Fruit fly (Drosophila melanogaster) whole organism, embryonic: ENCODE measurements around the gene TTLL15.

Source experiments
- Adf1 ChIP-seq: fragments of 200-800 bp; sonication (Bioruptor generic); IDR thresholded peaks from 2 replicates; pipeline ENCODE4 v1.3.6; 2022; ENCODE audit warnings: missing biosample characterization, missing genetic modification characterization
- Atf-2 ChIP-seq: fragments of 200-800 bp; sonication (Bioruptor generic); optimal IDR thresholded peaks from 2 replicates; lab custom pipeline; 2016; ENCODE audit warnings: missing biosample characterization, missing genetic modification characterization
- CG11723 ChIP-seq: fragments of 200-800 bp; sonication (Bioruptor generic); optimal IDR thresholded peaks from 2 replicates; lab custom pipeline; 2017; ENCODE audit warnings: missing biosample characterization, mild to moderate bottlenecking, missing genetic modification characterization
- CG13775 ChIP-seq: fragments of 200-800 bp; sonication (Bioruptor generic); optimal IDR thresholded peaks from 3 replicates; lab custom pipeline; 2017; ENCODE audit warnings: missing biosample characterization, mild to moderate bottlenecking, missing genetic modification characterization
- CG14441 ChIP-seq: fragments of 200-800 bp; sonication (Bioruptor generic); IDR thresholded peaks from 2 replicates; pipeline ENCODE4 v1.3.6; 2022; ENCODE audit warnings: missing biosample characterization, missing genetic modification characterization
- CG15479 ChIP-seq: fragments of 200-800 bp; sonication (Bioruptor generic); optimal IDR thresholded peaks from 3 replicates; lab custom pipeline; 2019; ENCODE audit warnings: missing biosample characterization, mild to moderate bottlenecking, missing genetic modification characterization, moderate library complexity
- CG16779 ChIP-seq: fragments of 200-800 bp; sonication (Bioruptor generic); IDR thresholded peaks from 2 replicates; pipeline ENCODE4 v1.3.6; 2022; ENCODE audit warnings: missing biosample characterization, missing genetic modification characterization
- CG17802 ChIP-seq: fragments of 200-800 bp; sonication (Bioruptor generic); optimal IDR thresholded peaks from 2 replicates; lab custom pipeline; 2018; ENCODE audit warnings: missing biosample characterization, mild to moderate bottlenecking, missing genetic modification characterization, moderate library complexity
- CG18764 ChIP-seq: fragments of 200-800 bp; sonication (Bioruptor generic); optimal IDR thresholded peaks from 3 replicates; lab custom pipeline; 2016; ENCODE audit warnings: missing biosample characterization, missing genetic modification characterization
- CG2116 ChIP-seq: fragments of 200-800 bp; sonication (Bioruptor generic); optimal IDR thresholded peaks from 3 replicates; lab custom pipeline; 2018; ENCODE audit warnings: missing biosample characterization, mild to moderate bottlenecking, missing genetic modification characterization
- CG2712 ChIP-seq: fragments of 200-800 bp; optimal IDR thresholded peaks from 3 replicates; lab custom pipeline; 2019; ENCODE audit warnings: missing biosample characterization, mild to moderate bottlenecking, missing genetic modification characterization, moderate library complexity
- CG31441 ChIP-seq: fragments of 200-800 bp; sonication (Bioruptor generic); IDR thresholded peaks from 2 replicates; pipeline ENCODE4 v1.3.6; 2022; ENCODE audit warnings: missing biosample characterization, missing genetic modification characterization
- CG32772 ChIP-seq: fragments of 200-800 bp; sonication (Bioruptor generic); IDR thresholded peaks from 2 replicates; pipeline ENCODE4 v1.3.6; 2022; ENCODE audit warnings: missing biosample characterization, missing genetic modification characterization
- CG33213 ChIP-seq: fragments of 200-800 bp; sonication (Bioruptor generic); optimal IDR thresholded peaks from 3 replicates; lab custom pipeline; 2016; ENCODE audit warnings: missing biosample characterization, missing genetic modification characterization
- CG6254 ChIP-seq: fragments of 200-800 bp; sonication (Bioruptor generic); optimal IDR thresholded peaks from 3 replicates; lab custom pipeline; 2017; ENCODE audit warnings: mild to moderate bottlenecking, missing biosample characterization, missing genetic modification reagents, missing genetic modification characterization
- CG6813 ChIP-seq: fragments of 200-800 bp; sonication (Bioruptor generic); optimal IDR thresholded peaks from 2 replicates; lab custom pipeline; 2017; ENCODE audit warnings: missing biosample characterization, missing genetic modification characterization, mild to moderate bottlenecking, moderate library complexity, missing genetic modification reagents
- CG6854 ChIP-seq: fragments of 200-800 bp; sonication (Bioruptor generic); optimal IDR thresholded peaks from 3 replicates; lab custom pipeline; 2017; ENCODE audit warnings: missing biosample characterization, mild to moderate bottlenecking, missing genetic modification characterization
- CG7357 ChIP-seq: fragments of 200-800 bp; sonication (Bioruptor generic); IDR thresholded peaks from 3 replicates; pipeline ENCODE4 v1.3.6; 2022; ENCODE audit warnings: missing biosample characterization, missing genetic modification characterization
- CHES-1-like ChIP-seq: fragments of 200-800 bp; sonication (Bioruptor generic); optimal IDR thresholded peaks from 2 replicates; lab custom pipeline; 2016; ENCODE audit warnings: missing biosample characterization, missing genetic modification characterization
- CrebB ChIP-seq: fragments of 200-800 bp; sonication (Bioruptor generic); optimal IDR thresholded peaks from 3 replicates; lab custom pipeline; 2018; ENCODE audit warnings: missing biosample characterization, mild to moderate bottlenecking, missing genetic modification characterization
- Dek ChIP-seq: fragments of 200-800 bp; sonication (Bioruptor generic); optimal IDR thresholded peaks from 3 replicates; lab custom pipeline; 2019; ENCODE audit warnings: missing biosample characterization, mild to moderate bottlenecking, missing genetic modification characterization, moderate library complexity
- HLH3B ChIP-seq: fragments of 200-800 bp; sonication (Bioruptor generic); IDR thresholded peaks from 2 replicates; pipeline ENCODE4 v1.3.6; 2022; ENCODE audit warnings: missing biosample characterization, missing genetic modification characterization
- HLHmδ ChIP-seq: fragments of 200-800 bp; sonication (Bioruptor generic); optimal IDR thresholded peaks from 2 replicates; lab custom pipeline; 2018; ENCODE audit warnings: missing biosample characterization, mild to moderate bottlenecking, missing genetic modification characterization, moderate library complexity
- Hand ChIP-seq: fragments of 200-800 bp; sonication (Bioruptor generic); optimal IDR thresholded peaks from 2 replicates; lab custom pipeline; 2017; ENCODE audit warnings: mild to moderate bottlenecking, missing biosample characterization, missing genetic modification reagents, missing genetic modification characterization
- Hey ChIP-seq: fragments of 200-800 bp; sonication (Bioruptor generic); optimal IDR thresholded peaks from 3 replicates; lab custom pipeline; 2018; ENCODE audit warnings: missing biosample characterization, mild to moderate bottlenecking, missing genetic modification characterization
- Hr78 ChIP-seq, 2 experiments: fragments of 200-800 bp in 1 of 2; fragments of >200 bp in 1 of 2; sonication (Bioruptor generic) in 1 of 2; optimal IDR thresholded peaks; 2 replicates each; lab custom pipeline; 2017 to 2019; ENCODE audit warnings: missing biosample characterization in 2 of 2, missing genetic modification characterization in 2 of 2, mild to moderate bottlenecking in 1 of 2, moderate library complexity in 1 of 2
- Lhr ChIP-seq: fragments of 200-800 bp; sonication (Bioruptor generic); optimal IDR thresholded peaks from 3 replicates; lab custom pipeline; 2017; ENCODE audit warnings: mild to moderate bottlenecking, missing biosample characterization, missing genetic modification reagents, missing genetic modification characterization
- Lim3 ChIP-seq: fragments of 200-800 bp; sonication (Bioruptor generic); IDR thresholded peaks from 2 replicates; pipeline ENCODE4 v1.3.6; 2022; ENCODE audit warnings: missing biosample characterization, missing genetic modification characterization
- MTF-1 ChIP-seq: fragments of 200-800 bp; sonication (Bioruptor generic); optimal IDR thresholded peaks from 2 replicates; lab custom pipeline; 2018; ENCODE audit warnings: missing biosample characterization, mild to moderate bottlenecking, missing genetic modification characterization, borderline replicate concordance
- NfI ChIP-seq: fragments of 200-800 bp; sonication (Bioruptor generic); optimal IDR thresholded peaks from 3 replicates; lab custom pipeline; 2018; ENCODE audit warnings: missing biosample characterization, mild to moderate bottlenecking, missing genetic modification characterization, moderate library complexity
- Poxn ChIP-seq: fragments of 200-800 bp; sonication (Bioruptor generic); IDR thresholded peaks from 2 replicates; pipeline ENCODE4 v1.3.6; 2022; ENCODE audit warnings: missing biosample characterization, missing genetic modification characterization
- Sox100B ChIP-seq: fragments of 200-800 bp; sonication (Bioruptor generic); optimal IDR thresholded peaks from 3 replicates; lab custom pipeline; 2018; ENCODE audit warnings: missing biosample characterization, mild to moderate bottlenecking, missing genetic modification characterization
- ash1 ChIP-seq: fragments of 200-800 bp; sonication (Bioruptor generic); optimal IDR thresholded peaks from 2 replicates; lab custom pipeline; 2018; ENCODE audit warnings: missing biosample characterization, mild to moderate bottlenecking, missing genetic modification characterization
- cato ChIP-seq: fragments of 200-800 bp; sonication (Bioruptor generic); optimal IDR thresholded peaks from 2 replicates; lab custom pipeline; 2016; ENCODE audit warnings: missing biosample characterization, missing genetic modification characterization, borderline replicate concordance
- dmrt11E ChIP-seq: fragments of 200-800 bp; sonication (Bioruptor generic); optimal IDR thresholded peaks from 3 replicates; lab custom pipeline; 2018; ENCODE audit warnings: missing biosample characterization, mild to moderate bottlenecking, missing genetic modification characterization, moderate library complexity
- eve ChIP-seq, 2 experiments: fragments of >200 bp; optimal IDR thresholded peaks; 2 replicates each; lab custom pipeline; 2017; ENCODE audit warnings: missing biosample characterization in 2 of 2, missing genetic modification characterization in 2 of 2
- fu2 ChIP-seq: fragments of 200-800 bp; sonication (Bioruptor generic); optimal IDR thresholded peaks from 2 replicates; lab custom pipeline; 2016; ENCODE audit warnings: missing biosample characterization, missing genetic modification characterization
- jumu ChIP-seq: fragments of 200-800 bp; sonication (Bioruptor generic); optimal IDR thresholded peaks from 3 replicates; lab custom pipeline; 2016; ENCODE audit warnings: missing biosample characterization, missing genetic modification characterization
- luna ChIP-seq: fragments of 200-800 bp; sonication (Bioruptor generic); optimal IDR thresholded peaks from 2 replicates; lab custom pipeline; 2016; ENCODE audit warnings: missing biosample characterization, missing genetic modification characterization
- nmo ChIP-seq: fragments of 200-800 bp; sonication (Bioruptor generic); optimal IDR thresholded peaks from 2 replicates; lab custom pipeline; 2018; ENCODE audit warnings: missing biosample characterization, mild to moderate bottlenecking, missing genetic modification characterization, moderate library complexity
- odd ChIP-seq: fragments of 200-800 bp; sonication (Bioruptor generic); optimal IDR thresholded peaks from 2 replicates; lab custom pipeline; 2017; ENCODE audit warnings: missing biosample characterization, mild to moderate bottlenecking, missing genetic modification characterization
- prd ChIP-seq, 3 experiments: fragments of >200 bp in 2 of 3; fragments of 200-800 bp in 1 of 3; sonication (Bioruptor generic) in 1 of 3; optimal IDR thresholded peaks in 2 of 3; IDR thresholded peaks in 1 of 3; 2 replicates in 2 of 3; 3 replicates in 1 of 3; pipeline versions ENCODE4 v1.3.6 to Lab custom; 2017 to 2022; ENCODE audit warnings: missing biosample characterization in 1 of 3, missing genetic modification characterization in 1 of 3
- pzg ChIP-seq: fragments of 200-800 bp; sonication (Bioruptor generic); optimal IDR thresholded peaks from 3 replicates; lab custom pipeline; 2018; ENCODE audit warnings: missing biosample characterization, mild to moderate bottlenecking, missing genetic modification characterization, moderate library complexity
- ranshi ChIP-seq: fragments of 200-800 bp; sonication (Bioruptor generic); IDR thresholded peaks from 2 replicates; pipeline ENCODE4 v1.3.6; 2022; ENCODE audit warnings: missing biosample characterization, missing genetic modification characterization
- seq ChIP-seq: fragments of 200-800 bp; sonication (Bioruptor generic); IDR thresholded peaks from 2 replicates; pipeline ENCODE4 v1.3.6; 2022; ENCODE audit warnings: missing biosample characterization, missing genetic modification characterization
- sug ChIP-seq: fragments of 200-800 bp; optimal IDR thresholded peaks from 2 replicates; lab custom pipeline; 2019; ENCODE audit warnings: missing biosample characterization, mild to moderate bottlenecking, missing genetic modification characterization, moderate library complexity
- trem ChIP-seq: fragments of 200-800 bp; optimal IDR thresholded peaks from 3 replicates; lab custom pipeline; 2019; ENCODE audit warnings: missing biosample characterization, mild to moderate bottlenecking, missing genetic modification characterization, moderate library complexity
- tup ChIP-seq: fragments of 200-800 bp; sonication (Bioruptor generic); optimal IDR thresholded peaks from 2 replicates; lab custom pipeline; 2016; ENCODE audit warnings: missing biosample characterization, mild to moderate bottlenecking, missing genetic modification characterization, moderate library complexity
- z ChIP-seq: fragments of 200-800 bp; sonication (Bioruptor generic); IDR thresholded peaks from 3 replicates; pipeline ENCODE4 v1.3.6; 2022; ENCODE audit warnings: missing biosample characterization, missing genetic modification characterization

TTLL15 gene

DNA sequence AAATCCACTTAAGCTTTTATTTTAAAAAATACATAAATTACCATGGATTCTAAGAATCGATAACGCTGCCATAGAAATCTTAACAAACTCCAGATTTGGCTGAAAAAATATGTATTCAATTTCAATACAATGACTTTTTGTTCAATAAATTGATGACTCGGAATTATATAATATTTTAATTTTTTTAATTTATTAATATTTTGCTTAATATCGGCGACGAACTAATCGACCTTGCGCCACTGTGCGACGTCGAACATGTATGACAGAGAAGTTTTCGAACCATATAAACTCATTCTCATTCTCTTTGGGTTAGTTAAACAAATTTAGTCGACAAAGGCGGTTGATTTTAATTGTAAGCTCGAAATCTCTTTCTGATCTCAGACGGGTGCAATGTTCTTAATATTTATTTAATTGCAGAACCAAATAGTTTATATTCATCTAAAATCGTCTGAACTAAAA, 34.5 kb downstream of the TTLL15 start, which contains the start of gene CG42394 (continued):
- TF ChIP-seq Lim3 (GFP tag; lab: Robert Waterston, UW) (peak; percentile 10; the same call in 1 of the 2 replicates), jumu (GFP tag; lab: Kevin White, UChicago) (peak; percentile 35), CrebB (peak; percentile 79), z (GFP tag; lab: Robert Waterston, UW) (no peak), CG2116 (GFP tag; lab: Kevin White, UChicago) (peak; percentile 76), Hey (tag; lab: Kevin White, UChicago) (peak; percentile 30), prd (optimal IDR thresholded peaks at IDR 0.05; lab: Kevin White, UChicago) (no peak), prd (GFP tag; IDR thresholded peaks at IDR 0.05; lab: Robert Waterston, UW) (peak; percentile 94), trem (tag; lab: Kevin White, UChicago) (peak; percentile 95), CG33213 (GFP tag; lab: Kevin White, UChicago) (peak; percentile 51), Hr78 (GFP tag; optimal IDR thresholded peaks at IDR 0.05; lab: Kevin White, UChicago) (peak in 1 of 2 experiments; percentile 85), ranshi (GFP tag; lab: Robert Waterston, UW) (peak; percentile 96), Poxn (GFP tag; lab: Robert Waterston, UW) (peak; percentile 51; the same call in 1 of the 2 replicates), MTF-1 (GFP tag; lab: Kevin White, UChicago) (peak; percentile 91), HLH3B (GFP tag; lab: Robert Waterston, UW) (peak; percentile 93), CG6254 (GFP tag; lab: Kevin White, UChicago) (peak; percentile 96), CG32772 (GFP tag; lab: Robert Waterston, UW) (peak; percentile 89), CHES-1-like (peak; percentile 49), sug (tag; lab: Kevin White, UChicago) (no peak), CG7357 (GFP tag; lab: Robert Waterston, UW) (peak; percentile 75), ash1 (GFP tag; lab: Kevin White, UChicago) (no peak), CG2712 (tag; lab: Kevin White, UChicago) (peak; percentile 99), HLHmδ (no peak), CG17802 (tag; lab: Kevin White, UChicago) (peak; percentile 80), Dek (peak; percentile 91), CG18764 (peak; percentile 92), CG16779 (GFP tag; lab: Robert Waterston, UW) (peak; percentile 83), Adf1 (GFP tag; lab: Robert Waterston, UW) (peak; percentile 82), eve (GFP tag; optimal IDR thresholded peaks at IDR 0.05; lab: Kevin White, UChicago) (peak in 1 of 2 experiments; percentile 67), CG11723 (GFP tag; lab: Kevin White, UChicago) (peak; percentile 90), nmo (GFP tag; lab: Kevin White, UChicago) (peak; percentile 98), CG15479 (no peak), tup (GFP tag; lab: Kevin White, UChicago) (peak; percentile 79), cato (GFP tag; lab: Kevin White, UChicago) (peak; percentile 84), CG14441 (peak; percentile 93), odd (peak; percentile 93), CG31441 (GFP tag; lab: Robert Waterston, UW) (peak; percentile 99), Sox100B (peak; percentile 97), fu2 (peak; percentile 53), Atf-2 (GFP tag; lab: Kevin White, UChicago) (peak; percentile 58), CG6854 (GFP tag; lab: Kevin White, UChicago) (peak; percentile 97), NfI (GFP tag; lab: Kevin White, UChicago) (peak; percentile 94), CG6813 (GFP tag; lab: Kevin White, UChicago) (peak; percentile 97), CG13775 (GFP tag; lab: Kevin White, UChicago) (peak; percentile 94), luna (no peak), dmrt11E (tag; lab: Kevin White, UChicago) (peak; percentile 95), pzg (GFP tag; lab: Kevin White, UChicago) (no peak), Lhr (GFP tag; lab: Kevin White, UChicago) (peak; percentile 75), seq (GFP tag; lab: Robert Waterston, UW) (peak; percentile 93), Hand (peak; percentile 92)
